Worm (Caenorhabditis elegans): Measurements from ENCODE around the gene gyg-2.

DNA sequence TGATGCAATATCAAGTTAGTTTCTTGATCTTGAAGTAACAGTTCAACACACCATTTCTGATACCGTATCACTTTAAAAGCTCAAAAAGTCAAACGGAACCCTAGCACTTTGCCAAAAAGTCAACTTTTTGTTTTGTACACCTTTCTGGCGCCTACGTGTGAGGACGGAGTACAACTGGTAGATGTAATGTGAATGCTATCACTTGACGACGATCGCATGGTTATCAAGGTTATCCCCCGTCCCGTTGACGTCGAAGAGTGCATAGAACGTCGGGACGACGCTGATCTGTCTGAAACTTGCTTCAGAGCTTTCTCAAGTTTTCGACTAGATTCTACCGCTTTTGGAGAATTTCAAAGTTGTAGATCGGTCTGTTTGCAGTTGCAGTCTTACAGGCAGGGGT is 33.9 kb upstream of the gyg-2 start:
- TF ChIP-seq dmd-4 (tag; optimal IDR thresholded peaks at IDR 0.05) (no peak), snpc-4 (tag; optimal IDR thresholded peaks at IDR 0.05) (no peak), aly-2 (tag; optimal IDR thresholded peaks at IDR 0.05) (no peak), ztf-4 (tag; optimal IDR thresholded peaks at IDR 0.05) (no peak), gmeb-1 (tag; optimal IDR thresholded peaks at IDR 0.05) (no peak), unc-62 (GFP tag; optimal IDR thresholded peaks at IDR 0.05) (no peak), nhr-12 (tag; optimal IDR thresholded peaks at IDR 0.05) (no peak), alr-1 (tag; optimal IDR thresholded peaks at IDR 0.05) (no peak), fos-1 (tag; optimal IDR thresholded peaks at IDR 0.05) (no peak), mbf-1 (tag; optimal IDR thresholded peaks at IDR 0.05) (no peak), nhr-6 (tag; optimal IDR thresholded peaks at IDR 0.05) (no peak), ceh-82 (tag; optimal IDR thresholded peaks at IDR 0.05) (no peak), blmp-1 (tag; optimal IDR thresholded peaks at IDR 0.05; ENCODE audit: insufficient read depth) (peak; percentile 11)

Measured in whole organism, L2 larva.